Fruit fly (Drosophila melanogaster) whole organism, embryonic: Measurements from ENCODE around the gene CG31612.

Source experiments
- CG2129 ChIP-seq: fragments of 200-800 bp; sonication (Bioruptor generic); IDR thresholded peaks from 2 replicates; pipeline ENCODE4 v1.3.6; 2022; ENCODE audit warnings: missing biosample characterization, missing genetic modification characterization; ENCODE audit not compliant: partially characterized antibody
- CG3407 ChIP-seq: fragments of 200-800 bp; sonication (Bioruptor generic); optimal IDR thresholded peaks from 2 replicates; lab custom pipeline; 2018; ENCODE audit warnings: missing biosample characterization, mild to moderate bottlenecking, missing genetic modification characterization
- Six4 ChIP-seq: fragments of 200-800 bp; sonication (Bioruptor generic); optimal IDR thresholded peaks from 2 replicates; lab custom pipeline; 2016; ENCODE audit warnings: missing biosample characterization, missing genetic modification characterization

- no peak for TF ChIP-seq Six4 (GFP tag; lab: Kevin White, UChicago)
- TF ChIP-seq CG3407, result no peak
- TF ChIP-seq CG2129 (GFP tag; lab: Robert Waterston, UW), result no peak
Observed at dm6 chr2L:21755310-21755709, 39.9 kb downstream of the CG31612 start.
